Fruit fly (Drosophila melanogaster): ENCODE data around the gene CG9213.
A peak's percentile ranks its signal among the peaks of the same experiment; 100 is the strongest.

Gene CG9213

DNA sequence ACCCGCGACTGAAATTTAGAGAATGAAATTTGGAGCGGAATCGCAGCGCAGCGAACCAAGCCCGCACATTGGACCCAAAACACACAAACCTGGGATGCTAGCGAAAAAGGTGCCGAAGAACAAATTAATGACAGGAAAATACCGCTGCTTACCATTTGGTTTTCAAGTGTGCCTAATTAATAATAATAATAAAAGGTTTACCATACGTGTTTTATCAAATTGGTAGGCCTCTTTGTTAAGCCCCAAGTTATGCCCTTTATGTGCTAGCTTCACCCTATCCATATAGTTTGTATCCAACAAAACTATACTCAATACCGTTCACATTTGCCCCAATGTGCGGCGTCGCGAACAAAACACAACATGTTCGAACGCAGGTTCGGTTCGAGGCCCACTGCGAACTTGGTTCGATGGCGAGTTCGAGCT is 20.1 kb downstream of the CG9213 start, which contains the start of gene Ac13E (continued):
- TF ChIP-seq prd (optimal IDR thresholded peaks at IDR 0.05) (no peak), prd (GFP tag; IDR thresholded peaks at IDR 0.05) (peak; percentile 91), CG17361 (GFP tag; IDR thresholded peaks at IDR 0.05) (peak; percentile 95), sens-2 (GFP tag; IDR thresholded peaks at IDR 0.05) (peak; percentile 80; the same call in 1 of the 2 replicates), CG1233 (GFP tag; optimal IDR thresholded peaks at IDR 0.05) (peak; percentile 89), pfk (GFP tag; optimal IDR thresholded peaks at IDR 0.05) (peak; percentile 38), twi (tag; optimal IDR thresholded peaks at IDR 0.05) (peak; percentile 77), E2f1 (GFP tag; IDR thresholded peaks at IDR 0.05) (peak; percentile 83), ttk (GFP tag; IDR thresholded peaks at IDR 0.05) (peak; percentile 80), CG13894 (tag; optimal IDR thresholded peaks at IDR 0.05) (peak; percentile 79), CG8281 (tag; optimal IDR thresholded peaks at IDR 0.05) (peak; percentile 73), Dek (tag; optimal IDR thresholded peaks at IDR 0.05) (peak; percentile 83), Lim3 (GFP tag; IDR thresholded peaks at IDR 0.05) (peak; percentile 37; the same call in 1 of the 2 replicates), CG11560 (tag; IDR thresholded peaks at IDR 0.05) (peak; percentile 66; the same call in 2 of the 3 replicates), nau (GFP tag; optimal IDR thresholded peaks at IDR 0.05) (peak; percentile 92), Lpt (GFP tag; optimal IDR thresholded peaks at IDR 0.05) (no peak), Mad (GFP tag; optimal IDR thresholded peaks at IDR 0.05) (peak; percentile 92), lbe (GFP tag; optimal IDR thresholded peaks at IDR 0.05) (peak; percentile 84), Ets97D (GFP tag; optimal IDR thresholded peaks at IDR 0.05) (peak; percentile 54), CG17912 (GFP tag; optimal IDR thresholded peaks at IDR 0.05) (peak; percentile 8), CG2199 (GFP tag; IDR thresholded peaks at IDR 0.05) (no peak), CG6683 (GFP tag; optimal IDR thresholded peaks at IDR 0.05) (peak; percentile 83), CG10431 (GFP tag; optimal IDR thresholded peaks at IDR 0.05) (peak; percentile 71), ERR (GFP tag; optimal IDR thresholded peaks at IDR 0.05) (peak; percentile 34), CG7928 (GFP tag; optimal IDR thresholded peaks at IDR 0.05) (peak; percentile 59), CG4854 (GFP tag; optimal IDR thresholded peaks at IDR 0.05) (peak; percentile 78), Rx (GFP tag; IDR thresholded peaks at IDR 0.05) (peak; percentile 64; the same call in 1 of the 2 replicates), CG3838 (GFP tag; optimal IDR thresholded peaks at IDR 0.05) (peak; percentile 43), ab (GFP tag; optimal IDR thresholded peaks at IDR 0.05) (peak; percentile 7), H15 (GFP tag; IDR thresholded peaks at IDR 0.05) (peak; percentile 75), PHDP (tag; optimal IDR thresholded peaks at IDR 0.05) (peak; percentile 92), CG3847 (GFP tag; IDR thresholded peaks at IDR 0.05) (peak; percentile 86), pita (GFP tag; optimal IDR thresholded peaks at IDR 0.05) (no peak), dmrt11E (tag; optimal IDR thresholded peaks at IDR 0.05) (peak; percentile 89), Dref (GFP tag; IDR thresholded peaks at IDR 0.05) (no peak), CG13123 (GFP tag; optimal IDR thresholded peaks at IDR 0.05) (peak; percentile 40), CG1603 (tag; optimal IDR thresholded peaks at IDR 0.05) (peak; percentile 85), Doc2 (GFP tag; IDR thresholded peaks at IDR 0.05) (peak; percentile 58; the same call in 1 of the 2 replicates), CG14014 (GFP tag; IDR thresholded peaks at IDR 0.05) (peak; percentile 92), CG8765 (GFP tag; IDR thresholded peaks at IDR 0.05) (peak; percentile 77), sob (GFP tag; IDR thresholded peaks at IDR 0.05) (peak; percentile 82; the same call in 1 of the 2 replicates), bbx (GFP tag; IDR thresholded peaks at IDR 0.05; ENCODE audit: partially characterized antibody) (peak; percentile 15; the same call in 1 of the 2 replicates), Deaf1 (tag; optimal IDR thresholded peaks at IDR 0.05) (peak; percentile 70), Bteb2 (GFP tag; optimal IDR thresholded peaks at IDR 0.05) (peak; percentile 82), hb (GFP tag; IDR thresholded peaks at IDR 0.05; ENCODE audit: partially characterized antibody) (peak; percentile 80; the same call in 2 of the 3 replicates), CG4404 (GFP tag; IDR thresholded peaks at IDR 0.05) (peak; percentile 89), CG34376 (GFP tag; optimal IDR thresholded peaks at IDR 0.05) (peak; percentile 93), lola (GFP tag; optimal IDR thresholded peaks at IDR 0.05) (peak in 1 of 3 experiments; percentile 88), CG30431 (GFP tag; optimal IDR thresholded peaks at IDR 0.05) (peak; percentile 79), sqz (GFP tag; optimal IDR thresholded peaks at IDR 0.05) (peak; percentile 79), crc (GFP tag; optimal IDR thresholded peaks at IDR 0.05) (peak; percentile 64)
